Worm (Caenorhabditis elegans) whole organism, mixed stage, embryonic: Measurements from ENCODE around the gene his-70.
A peak's percentile ranks its signal among the peaks of the same experiment; 100 is the strongest.

Experiments
- M03D4.4 ChIP-seq: sonication (generic microtip); optimal IDR thresholded peaks from 2 replicates; lab custom pipeline; 2017; ENCODE audit warnings: mild to moderate bottlenecking, missing genetic modification characterization, missing compliant biosample characterization
- bed-3 ChIP-seq: fragments of 200-800 bp; sonication (Bioruptor generic); optimal IDR thresholded peaks from 3 replicates; lab custom pipeline; 2018; ENCODE audit warnings: mild to moderate bottlenecking, missing genetic modification characterization, moderate library complexity, missing compliant biosample characterization
- blmp-1 ChIP-seq: fragments of 150-350 bp; optimal IDR thresholded peaks from 2 replicates; lab custom pipeline; 2014; ENCODE audit warnings: missing biosample characterization, missing genetic modification characterization
- ceh-39 ChIP-seq: fragments of 150-350 bp; optimal IDR thresholded peaks from 2 replicates; lab custom pipeline; 2014; ENCODE audit warnings: missing biosample characterization, missing genetic modification characterization
- ceh-43 ChIP-seq: fragments of 200-800 bp; sonication (Bioruptor generic); optimal IDR thresholded peaks from 2 replicates; lab custom pipeline; 2018; ENCODE audit warnings: mild to moderate bottlenecking, missing genetic modification characterization, moderate library complexity, missing compliant biosample characterization
- ceh-83 ChIP-seq: fragments of 200-800 bp; sonication (Bioruptor generic); optimal IDR thresholded peaks from 2 replicates; lab custom pipeline; 2018; ENCODE audit warnings: mild to moderate bottlenecking, missing genetic modification characterization, missing compliant biosample characterization
- ces-1 ChIP-seq: fragments of 150-350 bp; optimal IDR thresholded peaks from 2 replicates; lab custom pipeline; 2014; ENCODE audit warnings: missing biosample characterization, missing genetic modification reagents, missing genetic modification characterization
- drap-1 ChIP-seq: fragments of 200-800 bp; sonication (Bioruptor generic); optimal IDR thresholded peaks from 3 replicates; lab custom pipeline; 2018; ENCODE audit warnings: mild to moderate bottlenecking, missing genetic modification characterization, missing compliant biosample characterization
- elt-1 ChIP-seq: sonication (generic microtip); optimal IDR thresholded peaks from 2 replicates; lab custom pipeline; 2017; ENCODE audit warnings: missing genetic modification characterization, mild to moderate bottlenecking, missing compliant biosample characterization, antibody characterized with exemption, moderate library complexity, borderline replicate concordance; ENCODE audit not compliant: insufficient read depth
- elt-3 ChIP-seq: fragments of 150-350 bp; optimal IDR thresholded peaks from 2 replicates; lab custom pipeline; 2014; ENCODE audit warnings: missing biosample characterization, missing genetic modification characterization
- ham-2 ChIP-seq: fragments of 200-800 bp; sonication (Bioruptor generic); optimal IDR thresholded peaks from 2 replicates; lab custom pipeline; 2018; ENCODE audit warnings: mild to moderate bottlenecking, missing genetic modification characterization, missing compliant biosample characterization
- hlh-1 ChIP-seq: fragments of 150-350 bp; optimal IDR thresholded peaks from 2 replicates; lab custom pipeline; 2014; ENCODE audit warnings: missing biosample characterization, missing genetic modification reagents, missing genetic modification characterization
- lin-13 ChIP-seq: fragments of 150-350 bp; optimal IDR thresholded peaks from 2 replicates; lab custom pipeline; 2014; ENCODE audit warnings: missing biosample characterization, missing genetic modification characterization
- lin-32 ChIP-seq: fragments of 200-800 bp; sonication (Bioruptor generic); optimal IDR thresholded peaks from 2 replicates; lab custom pipeline; 2018; ENCODE audit warnings: mild to moderate bottlenecking, missing genetic modification characterization, missing compliant biosample characterization
- lsy-2 ChIP-seq: fragments of 150-350 bp; optimal IDR thresholded peaks from 2 replicates; lab custom pipeline; 2014; ENCODE audit warnings: missing biosample characterization, missing genetic modification characterization
- mab-5 ChIP-seq: fragments of 150-350 bp; optimal IDR thresholded peaks from 2 replicates; lab custom pipeline; 2014; ENCODE audit warnings: missing biosample characterization, missing genetic modification characterization
- mls-2 ChIP-seq: sonication (generic microtip); optimal IDR thresholded peaks from 2 replicates; lab custom pipeline; 2016; ENCODE audit warnings: mild to moderate bottlenecking, missing genetic modification characterization, moderate library complexity, missing compliant biosample characterization
- nhr-12 ChIP-seq: fragments of 150-350 bp; optimal IDR thresholded peaks from 2 replicates; lab custom pipeline; 2014; ENCODE audit warnings: missing biosample characterization, missing genetic modification characterization
- nhr-2 ChIP-seq: fragments of 150-350 bp; optimal IDR thresholded peaks from 2 replicates; lab custom pipeline; 2014; ENCODE audit warnings: missing biosample characterization, missing genetic modification characterization
- nhr-237 ChIP-seq: fragments of 150-350 bp; optimal IDR thresholded peaks from 2 replicates; lab custom pipeline; 2014; ENCODE audit warnings: missing biosample characterization, missing genetic modification characterization
- nhr-28 ChIP-seq: fragments of 150-350 bp; optimal IDR thresholded peaks from 2 replicates; lab custom pipeline; 2014; ENCODE audit warnings: missing biosample characterization, missing genetic modification characterization
- pha-4 ChIP-seq: fragments of 150-350 bp; optimal IDR thresholded peaks from 2 replicates; lab custom pipeline; 2018; ENCODE audit warnings: missing biosample characterization, missing genetic modification reagents, missing genetic modification characterization
- sem-2 ChIP-seq: fragments of 200-800 bp; sonication (Bioruptor generic); optimal IDR thresholded peaks from 2 replicates; lab custom pipeline; 2018; ENCODE audit warnings: mild to moderate bottlenecking, missing genetic modification characterization, missing compliant biosample characterization
- tbx-8 ChIP-seq: fragments of 200-800 bp; sonication (Bioruptor generic); optimal IDR thresholded peaks from 2 replicates; lab custom pipeline; 2018; ENCODE audit warnings: mild to moderate bottlenecking, missing genetic modification characterization, moderate library complexity, missing compliant biosample characterization
- unc-120 ChIP-seq: sonication (generic microtip); optimal IDR thresholded peaks from 2 replicates; lab custom pipeline; 2017; ENCODE audit warnings: missing genetic modification characterization, missing compliant biosample characterization; ENCODE audit not compliant: poor library complexity, severe bottlenecking
- unc-39 ChIP-seq: fragments of 150-350 bp; optimal IDR thresholded peaks from 2 replicates; lab custom pipeline; 2014; ENCODE audit warnings: missing biosample characterization, missing genetic modification characterization
- unc-62 ChIP-seq: fragments of 150-350 bp; optimal IDR thresholded peaks from 2 replicates; lab custom pipeline; 2014; ENCODE audit warnings: missing biosample characterization, missing genetic modification reagents, missing genetic modification characterization
- ztf-11 ChIP-seq: fragments of 150-350 bp; optimal IDR thresholded peaks from 2 replicates; lab custom pipeline; 2014; ENCODE audit warnings: missing biosample characterization, missing genetic modification characterization

Gene his-70

ce11 chrIII:4099884-4100596, 40.1 kb upstream of the his-70 start:
- no peak for TF ChIP-seq tbx-8
- peak; percentile 3 for TF ChIP-seq elt-1 (tag; lab: Kevin White, UChicago)
- TF ChIP-seq unc-62 (GFP tag; lab: Kevin White, UChicago): peak; percentile 45
- TF ChIP-seq ham-2 (GFP tag; lab: Kevin White, UChicago): peak; percentile 56
- TF ChIP-seq ztf-11: no peak
- no peak for TF ChIP-seq mab-5 (tag; lab: Kevin White, UChicago)
- peak; percentile 64 for TF ChIP-seq blmp-1 (tag; lab: Kevin White, UChicago)
- TF ChIP-seq lin-13 (tag; lab: Kevin White, UChicago): no peak
- peak; percentile 2 for TF ChIP-seq nhr-237 (tag; lab: Kevin White, UChicago)
- no peak for TF ChIP-seq sem-2 (GFP tag; lab: Kevin White, UChicago)
- no peak for TF ChIP-seq pha-4 (tag; lab: Kevin White, UChicago)
- TF ChIP-seq, all 35 proteins: peak for 5

ce11 chrIII:4098751-4099150, 38.8 kb upstream of the his-70 start:
- TF ChIP-seq unc-62 (GFP tag; lab: Kevin White, UChicago) (no peak), elt-3 (tag; lab: Kevin White, UChicago) (no peak), ces-1 (GFP tag; lab: Kevin White, UChicago) (no peak), lin-32 (GFP tag; lab: Kevin White, UChicago) (no peak), unc-120 (tag; lab: Kevin White, UChicago) (no peak), sem-2 (GFP tag; lab: Kevin White, UChicago) (no peak), ceh-43 (GFP tag; lab: Kevin White, UChicago) (no peak), nhr-12 (tag; lab: Kevin White, UChicago) (no peak), lsy-2 (tag; lab: Kevin White, UChicago) (no peak), M03D4.4 (tag; lab: Kevin White, UChicago) (no peak), hlh-1 (tag; lab: Kevin White, UChicago) (no peak)

ce11 chrIII:4098107-4098620, 38.2 kb upstream of the his-70 start, which contains the start of gene rei-1:
TSS of gene rei-1 (minus strand) at chrIII:4098190.
- TF ChIP-seq pha-4 (tag; lab: Kevin White, UChicago): no peak
- TF ChIP-seq blmp-1 (tag; lab: Kevin White, UChicago): no peak
- TF ChIP-seq unc-120 (tag; lab: Kevin White, UChicago): no peak
- no peak for TF ChIP-seq unc-39
- no peak for TF ChIP-seq ceh-43 (GFP tag; lab: Kevin White, UChicago)
- TF ChIP-seq mls-2 (tag; lab: Kevin White, UChicago): no peak
- TF ChIP-seq lin-32 (GFP tag; lab: Kevin White, UChicago): no peak
- no peak for TF ChIP-seq drap-1 (GFP tag; lab: Kevin White, UChicago)
- no peak for TF ChIP-seq lin-13 (tag; lab: Kevin White, UChicago)
- TF ChIP-seq ceh-83 (GFP tag; lab: Kevin White, UChicago): no peak
- no peak for TF ChIP-seq nhr-28 (tag; lab: Kevin White, UChicago)
- TF ChIP-seq ceh-39 (tag; lab: Kevin White, UChicago): no peak
- no peak for TF ChIP-seq elt-1 (tag; lab: Kevin White, UChicago)
- no peak for TF ChIP-seq sem-2 (GFP tag; lab: Kevin White, UChicago)
- no peak for TF ChIP-seq bed-3 (GFP tag; lab: Kevin White, UChicago)
- no peak for TF ChIP-seq nhr-2 (tag; lab: Kevin White, UChicago)
- no peak for TF ChIP-seq lsy-2 (tag; lab: Kevin White, UChicago)
- no peak for TF ChIP-seq nhr-12 (tag; lab: Kevin White, UChicago)
- no peak for TF ChIP-seq tbx-8
- TF ChIP-seq nhr-237 (tag; lab: Kevin White, UChicago): no peak

ce11 chrIII:4096370-4096842, 36.5 kb upstream of the his-70 start:
- TF ChIP-seq mab-5 (tag; lab: Kevin White, UChicago): no peak
- TF ChIP-seq, all 35 proteins: peak for 0
